Worm (Caenorhabditis elegans) whole organism, young adult: Measurements from ENCODE around the gene skr-17.

Experiments
- B0261.1 ChIP-seq: sonication (generic microtip); optimal IDR thresholded peaks from 2 replicates; lab custom pipeline; 2016; ENCODE audit warnings: mild to moderate bottlenecking, missing genetic modification characterization, moderate library complexity, missing compliant biosample characterization
- F10E7.11 ChIP-seq: sonication (generic microtip); optimal IDR thresholded peaks from 2 replicates; lab custom pipeline; 2017; ENCODE audit warnings: mild to moderate bottlenecking, missing genetic modification characterization, moderate library complexity, missing compliant biosample characterization
- F33H1.4 ChIP-seq: fragments of 200-800 bp; sonication (Bioruptor generic); IDR thresholded peaks from 2 replicates; pipeline ENCODE4 v1.3.6; 2022; ENCODE audit warnings: missing genetic modification reagents, missing genetic modification characterization, missing compliant biosample characterization
- F37B4.10 ChIP-seq: fragments of 200-800 bp; sonication (Bioruptor generic); IDR thresholded peaks from 2 replicates; pipeline ENCODE4 v1.3.6; 2022; ENCODE audit warnings: missing genetic modification characterization, missing compliant biosample characterization
- F39B2.1 ChIP-seq: fragments of 200-800 bp; sonication (Bioruptor generic); IDR thresholded peaks from 2 replicates; pipeline ENCODE4 v1.3.6; 2022; ENCODE audit warnings: missing genetic modification reagents, missing genetic modification characterization, missing compliant biosample characterization
- F55B11.4 ChIP-seq: sonication (generic microtip); optimal IDR thresholded peaks from 2 replicates; lab custom pipeline; 2016; ENCODE audit warnings: missing compliant biosample characterization, missing genetic modification characterization, borderline replicate concordance; ENCODE audit not compliant: insufficient read depth
- T07F8.4 ChIP-seq: sonication (generic microtip); optimal IDR thresholded peaks from 2 replicates; lab custom pipeline; 2016; ENCODE audit warnings: mild to moderate bottlenecking, missing genetic modification characterization, moderate library complexity, missing compliant biosample characterization
- Y53G8AR.9 ChIP-seq: fragments of 200-800 bp; sonication (Bioruptor generic); conservative IDR thresholded peaks from 2 replicates; pipeline ENCODE4 v1.3.6; 2022; ENCODE audit warnings: missing genetic modification reagents, missing genetic modification characterization, missing compliant biosample characterization
- Y67H2A.10 ChIP-seq: fragments of 200-800 bp; sonication (Bioruptor generic); conservative IDR thresholded peaks from 2 replicates; pipeline ENCODE4 v1.3.6; 2022; ENCODE audit warnings: missing genetic modification reagents, missing genetic modification characterization, missing compliant biosample characterization
- ama-1 ChIP-seq, 3 experiments: fragments of 150-350 bp in 1 of 3; sonication (generic microtip) in 2 of 3; optimal IDR thresholded peaks; 2 replicates each; lab custom pipeline; 2014 to 2018; ENCODE audit warnings: missing biosample characterization in 2 of 3, missing genetic modification characterization in 2 of 3, missing genetic modification reagents in 2 of 3
- attf-3 ChIP-seq: fragments of 200-800 bp; sonication (Bioruptor generic); conservative IDR thresholded peaks from 2 replicates; pipeline ENCODE4 v1.3.6; 2022; ENCODE audit warnings: missing genetic modification reagents, missing genetic modification characterization, missing compliant biosample characterization
- attf-6 ChIP-seq: fragments of 200-800 bp; sonication (Bioruptor generic); IDR thresholded peaks from 2 replicates; pipeline ENCODE4 v1.3.6; 2022; ENCODE audit warnings: missing genetic modification reagents, missing genetic modification characterization, missing compliant biosample characterization
- dpff-1 ChIP-seq: sonication (generic microtip); optimal IDR thresholded peaks from 2 replicates; lab custom pipeline; 2017; ENCODE audit warnings: mild to moderate bottlenecking, missing genetic modification characterization, missing compliant biosample characterization
- egrh-3 ChIP-seq: fragments of 200-800 bp; sonication (Bioruptor generic); IDR thresholded peaks from 2 replicates; pipeline ENCODE4 v1.3.6; 2022; ENCODE audit warnings: missing genetic modification reagents, missing genetic modification characterization, missing compliant biosample characterization
- hmg-1.2 ChIP-seq: fragments of 200-800 bp; sonication (Bioruptor generic); IDR thresholded peaks from 2 replicates; pipeline ENCODE4 v1.3.6; 2022; ENCODE audit warnings: missing genetic modification reagents, missing genetic modification characterization, missing compliant biosample characterization
- hsf-1 ChIP-seq: fragments of 200-800 bp; sonication (Bioruptor generic); IDR thresholded peaks from 2 replicates; pipeline ENCODE4 v1.3.6; 2022; ENCODE audit warnings: missing genetic modification reagents, missing genetic modification characterization, missing compliant biosample characterization
- lin-35 ChIP-seq, 3 experiments: fragments of 150-350 bp in 2 of 3; sonication (generic microtip) in 1 of 3; optimal IDR thresholded peaks; 2 replicates each; lab custom pipeline; 2014 to 2018; ENCODE audit warnings: missing biosample characterization in 3 of 3, missing genetic modification characterization in 3 of 3, missing genetic modification reagents in 3 of 3
- lin-40 ChIP-seq: sonication (generic microtip); optimal IDR thresholded peaks from 2 replicates; lab custom pipeline; 2016; ENCODE audit warnings: missing genetic modification characterization, mild to moderate bottlenecking, missing compliant biosample characterization, missing genotype, missing genetic modification reagents
- lir-1 ChIP-seq: fragments of 200-800 bp; sonication (Bioruptor generic); conservative IDR thresholded peaks from 2 replicates; pipeline ENCODE4 v1.3.6; 2022; ENCODE audit warnings: missing genetic modification reagents, missing genetic modification characterization, missing compliant biosample characterization
- lsy-27 ChIP-seq: sonication (generic microtip); optimal IDR thresholded peaks from 2 replicates; lab custom pipeline; 2017; ENCODE audit warnings: missing genetic modification characterization, mild to moderate bottlenecking, missing compliant biosample characterization, antibody characterized with exemption, missing genotype, borderline replicate concordance; ENCODE audit not compliant: insufficient read depth
- madf-6 ChIP-seq: fragments of 200-800 bp; sonication (Bioruptor generic); IDR thresholded peaks from 2 replicates; pipeline ENCODE4 v1.3.6; 2022; ENCODE audit warnings: missing genetic modification reagents, missing genetic modification characterization, missing compliant biosample characterization
- mcd-1 ChIP-seq: fragments of 200-800 bp; sonication (Bioruptor generic); IDR thresholded peaks from 2 replicates; pipeline ENCODE4 v1.3.6; 2022; ENCODE audit warnings: missing genetic modification reagents, missing genetic modification characterization, missing compliant biosample characterization
- nfya-2 ChIP-seq: fragments of 200-800 bp; sonication (Bioruptor generic); IDR thresholded peaks from 2 replicates; pipeline ENCODE4 v1.3.6; 2022; ENCODE audit warnings: missing genetic modification reagents, missing genetic modification characterization, missing compliant biosample characterization
- nhr-179 ChIP-seq: sonication (generic microtip); optimal IDR thresholded peaks from 2 replicates; lab custom pipeline; 2016; ENCODE audit warnings: mild to moderate bottlenecking, missing genetic modification characterization, missing compliant biosample characterization
- nhr-27 ChIP-seq: fragments of 200-800 bp; sonication (Bioruptor generic); optimal IDR thresholded peaks from 2 replicates; lab custom pipeline; 2018; ENCODE audit warnings: mild to moderate bottlenecking, missing genetic modification characterization, moderate library complexity, missing compliant biosample characterization
- pbrm-1 ChIP-seq: fragments of 200-800 bp; sonication (Bioruptor generic); IDR thresholded peaks from 2 replicates; pipeline ENCODE4 v1.3.6; 2022; ENCODE audit warnings: missing genetic modification reagents, missing genetic modification characterization, missing compliant biosample characterization
- somi-1 ChIP-seq: fragments of 200-800 bp; sonication (Bioruptor generic); optimal IDR thresholded peaks from 2 replicates; lab custom pipeline; 2018; ENCODE audit warnings: mild to moderate bottlenecking, missing genetic modification characterization, missing compliant biosample characterization
- tbp1 ChIP-seq: fragments of 200-800 bp; sonication (Bioruptor generic); optimal IDR thresholded peaks from 2 replicates; lab custom pipeline; 2018; ENCODE audit warnings: mild to moderate bottlenecking, missing genetic modification characterization, missing compliant biosample characterization
- xnd-1 ChIP-seq: sonication (generic microtip); optimal IDR thresholded peaks from 2 replicates; lab custom pipeline; 2016; ENCODE audit warnings: missing genotype, missing genetic modification reagents, missing genetic modification characterization, missing compliant biosample characterization
- ztf-18 ChIP-seq: sonication (generic microtip); optimal IDR thresholded peaks from 2 replicates; lab custom pipeline; 2016; ENCODE audit warnings: missing genotype, mild to moderate bottlenecking, missing genetic modification characterization, missing compliant biosample characterization
- ztf-22 ChIP-seq: fragments of 200-800 bp; sonication (Bioruptor generic); optimal IDR thresholded peaks from 2 replicates; lab custom pipeline; 2018; ENCODE audit warnings: mild to moderate bottlenecking, missing genetic modification characterization, moderate library complexity, missing compliant biosample characterization
- ztf-25 ChIP-seq: fragments of 200-800 bp; sonication (Bioruptor generic); IDR thresholded peaks from 2 replicates; pipeline ENCODE4 v1.3.6; 2022; ENCODE audit warnings: missing genetic modification reagents, missing genetic modification characterization, missing compliant biosample characterization

Gene skr-17

DNA sequence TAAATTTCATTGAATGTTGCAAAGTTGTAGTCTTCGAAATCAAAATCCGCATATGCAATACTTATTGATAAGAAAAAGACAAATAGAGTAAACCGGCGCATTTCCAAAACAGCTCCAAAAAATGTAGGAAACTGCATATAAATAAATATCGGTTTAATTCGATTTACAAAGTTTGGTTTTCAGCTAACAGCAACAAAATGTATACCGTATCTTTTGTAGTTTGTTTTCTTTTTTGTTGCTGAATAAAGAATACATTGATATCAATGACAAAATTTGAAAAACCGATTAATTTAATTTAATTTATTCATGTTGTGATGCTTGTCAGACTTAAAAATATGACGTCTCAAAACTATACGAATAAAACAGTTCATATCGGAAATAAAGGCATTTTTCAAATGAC lies 21.9 kb upstream of the skr-17 start, which contains the start of gene B0228.8:
Gene B0228.8, minus strand, starts transcription at position 101 of the 400 bp plus-strand sequence.
- TF ChIP-seq lsy-27 (tag; lab: Kevin White, UChicago): no peak
- no peak for TF ChIP-seq hsf-1 (GFP tag; lab: Robert Waterston, UW)
- TF ChIP-seq madf-6 (GFP tag; lab: Robert Waterston, UW): no peak
- no peak for TF ChIP-seq F10E7.11
- no peak for TF ChIP-seq lir-1 (GFP tag; lab: Robert Waterston, UW)
- TF ChIP-seq xnd-1 (tag; lab: Kevin White, UChicago): no peak
- no peak for TF ChIP-seq ztf-18 (tag; lab: Kevin White, UChicago)
- TF ChIP-seq nhr-179: no peak
- no peak for TF ChIP-seq pbrm-1 (GFP tag; lab: Robert Waterston, UW)
- no peak for TF ChIP-seq egrh-3 (GFP tag; lab: Robert Waterston, UW)
- TF ChIP-seq hmg-1.2 (GFP tag; lab: Robert Waterston, UW): no peak
- TF ChIP-seq ama-1 (optimal IDR thresholded peaks at IDR 0.05; lab: Kevin White, UChicago): no peak
- TF ChIP-seq ama-1 (GFP tag; optimal IDR thresholded peaks at IDR 0.05; lab: Kevin White, UChicago): no peak
- TF ChIP-seq F33H1.4: no peak
- TF ChIP-seq attf-3: no peak
- TF ChIP-seq Y67H2A.10 (GFP tag; lab: Robert Waterston, UW): no peak
- no peak for TF ChIP-seq ztf-25 (GFP tag; lab: Robert Waterston, UW)

DNA sequence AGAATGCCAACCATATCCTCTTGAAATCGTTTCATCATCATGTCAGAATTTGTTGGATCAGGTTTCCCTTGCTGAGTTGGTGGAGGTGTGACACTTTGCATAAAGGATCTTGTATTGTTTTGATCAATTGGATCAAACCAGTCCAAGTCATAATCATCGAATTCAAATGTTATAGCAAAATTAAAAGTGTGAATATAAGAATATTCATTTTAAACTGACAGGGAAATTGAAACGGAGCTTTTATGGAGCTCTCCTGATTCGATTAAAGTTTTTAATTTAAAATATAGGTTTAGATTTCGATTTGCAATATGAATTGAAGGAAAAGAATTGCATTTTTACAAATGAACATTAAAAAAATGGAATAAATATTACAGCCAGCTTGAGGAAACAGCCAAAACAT lies 19.7 kb upstream of the skr-17 start, which contains the start of gene B0228.9:
Gene B0228.9, minus strand, starts transcription at position 101 of the 400 bp plus-strand sequence.
- TF ChIP-seq tbp1 (GFP tag; lab: Kevin White, UChicago) (no peak), ama-1 (optimal IDR thresholded peaks at IDR 0.05; lab: Kevin White, UChicago) (no peak), ama-1 (GFP tag; optimal IDR thresholded peaks at IDR 0.05; lab: Kevin White, UChicago) (no peak), T07F8.4 (tag; lab: Kevin White, UChicago) (no peak), F33H1.4 (no peak), F39B2.1 (GFP tag; lab: Robert Waterston, UW) (no peak), Y53G8AR.9 (GFP tag; lab: Robert Waterston, UW) (no peak), mcd-1 (GFP tag; lab: Robert Waterston, UW) (no peak), somi-1 (no peak), F55B11.4 (no peak), B0261.1 (tag; lab: Kevin White, UChicago) (no peak), dpff-1 (tag; lab: Kevin White, UChicago) (no peak), ztf-22 (no peak)

DNA sequence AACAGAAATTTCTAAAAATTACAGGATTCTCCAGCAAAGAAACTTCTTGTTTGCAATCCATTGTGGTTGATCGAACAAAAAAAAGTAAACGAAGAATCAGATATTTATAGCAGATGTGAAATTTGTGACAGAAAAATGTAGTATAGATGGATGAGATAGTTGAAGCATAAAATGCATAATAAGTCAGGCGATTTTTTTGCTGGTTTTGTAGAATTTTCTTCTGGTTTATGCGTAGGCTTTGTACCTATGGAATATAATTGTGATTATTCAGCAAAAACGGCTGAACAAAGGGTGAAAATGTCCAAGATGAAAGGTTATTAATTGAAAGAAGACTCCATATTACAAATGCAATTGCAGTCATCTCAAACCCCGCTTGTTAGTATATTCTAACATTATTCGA lies 17.9 kb upstream of the skr-17 start, which contains the start of gene srh-39:
Gene srh-39, minus strand, starts transcription at position 101 of the 400 bp plus-strand sequence.
- no peak for TF ChIP-seq ztf-18 (tag; lab: Kevin White, UChicago)
- TF ChIP-seq lin-35 (GFP tag; optimal IDR thresholded peaks at IDR 0.05; lab: Kevin White, UChicago): no peak
- no peak for TF ChIP-seq F33H1.4

DNA sequence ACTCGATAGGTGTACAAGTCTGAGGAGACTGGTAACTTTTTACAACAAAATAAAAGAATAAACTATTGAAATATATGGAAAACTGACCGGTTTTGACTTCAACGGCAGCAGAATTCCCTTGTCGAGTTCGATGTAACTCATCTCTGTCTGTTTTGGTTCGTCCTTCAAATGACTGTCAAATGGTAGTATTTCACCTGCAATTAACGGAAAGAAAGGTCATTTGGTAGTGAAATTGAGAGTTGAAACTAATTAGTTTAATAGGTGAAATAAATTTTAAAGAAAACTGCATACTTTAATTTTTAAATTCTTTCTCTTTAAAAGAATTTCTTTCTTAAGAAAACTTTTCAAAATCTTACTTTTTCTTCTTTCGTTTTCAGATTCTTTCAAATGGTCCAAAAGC lies 14.1 kb upstream of the skr-17 start:
- TF ChIP-seq lin-40 (tag; lab: Kevin White, UChicago) (no peak), attf-6 (GFP tag; lab: Robert Waterston, UW) (no peak), nfya-2 (GFP tag; lab: Robert Waterston, UW) (no peak), nhr-27 (tag; lab: Kevin White, UChicago) (no peak), F37B4.10 (GFP tag; lab: Robert Waterston, UW) (no peak)
- TF ChIP-seq, all 124 proteins: peak for 0
